Fruit fly (Drosophila melanogaster): ENCODE data around the gene Diap1.

DNA sequence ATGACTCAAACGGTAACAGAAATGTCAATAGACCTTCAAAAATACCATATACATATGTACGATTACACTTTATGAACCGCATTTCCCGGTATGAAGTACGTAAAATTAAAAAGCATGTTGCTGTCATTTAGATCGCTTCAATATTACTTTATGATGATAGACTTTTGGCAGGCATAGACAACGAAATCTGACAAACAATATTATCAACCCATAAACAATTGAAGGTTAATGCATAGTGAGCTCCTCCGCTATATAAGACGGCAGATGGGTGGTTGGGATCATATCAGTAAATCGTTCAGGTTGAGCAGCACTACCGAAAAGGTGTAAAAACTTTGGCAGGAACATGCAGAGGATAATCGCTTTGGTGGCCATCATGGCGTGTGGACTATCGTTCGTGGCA is 32.9 kb upstream of the Diap1 start, which contains the start of gene CG13075:
- TF ChIP-seq CG8944 (GFP tag; optimal IDR thresholded peaks at IDR 0.05) (no peak), lmd (GFP tag; IDR thresholded peaks at IDR 0.05) (no peak), kni (GFP tag; optimal IDR thresholded peaks at IDR 0.05) (no peak)
